Worm (Caenorhabditis elegans) whole organism, young adult: ENCODE results near the gene zipt-15.

Experiments
- B0035.1 ChIP-seq: sonication (generic microtip); optimal IDR thresholded peaks from 2 replicates; lab custom pipeline; 2016; ENCODE audit warnings: missing genetic modification characterization, mild to moderate bottlenecking, missing compliant biosample characterization, missing genotype, missing genetic modification reagents
- B0336.3 ChIP-seq: fragments of 200-800 bp; sonication (Bioruptor generic); IDR thresholded peaks from 2 replicates; pipeline ENCODE4 v1.3.6; 2022; ENCODE audit warnings: missing genetic modification characterization, missing compliant biosample characterization
- C06A6.2 ChIP-seq: fragments of 200-800 bp; sonication (Bioruptor generic); conservative IDR thresholded peaks from 2 replicates; pipeline ENCODE4 v1.3.6; 2022; ENCODE audit warnings: missing genetic modification characterization, missing compliant biosample characterization
- D2030.7 ChIP-seq: fragments of 200-800 bp; sonication (Bioruptor generic); IDR thresholded peaks from 2 replicates; pipeline ENCODE4 v1.3.6; 2022; ENCODE audit warnings: missing genetic modification reagents, missing genetic modification characterization, missing compliant biosample characterization
- F10E7.11 ChIP-seq: sonication (generic microtip); optimal IDR thresholded peaks from 2 replicates; lab custom pipeline; 2017; ENCODE audit warnings: mild to moderate bottlenecking, missing genetic modification characterization, moderate library complexity, missing compliant biosample characterization
- F23B12.7 ChIP-seq: sonication (generic microtip); optimal IDR thresholded peaks from 2 replicates; lab custom pipeline; 2017; ENCODE audit warnings: missing genetic modification characterization, mild to moderate bottlenecking, missing compliant biosample characterization, antibody characterized with exemption, moderate library complexity; ENCODE audit not compliant: insufficient read depth
- F33H1.4 ChIP-seq: fragments of 200-800 bp; sonication (Bioruptor generic); IDR thresholded peaks from 2 replicates; pipeline ENCODE4 v1.3.6; 2022; ENCODE audit warnings: missing genetic modification reagents, missing genetic modification characterization, missing compliant biosample characterization
- F37B4.10 ChIP-seq: fragments of 200-800 bp; sonication (Bioruptor generic); IDR thresholded peaks from 2 replicates; pipeline ENCODE4 v1.3.6; 2022; ENCODE audit warnings: missing genetic modification characterization, missing compliant biosample characterization
- F49E8.2 ChIP-seq: sonication (generic microtip); optimal IDR thresholded peaks from 3 replicates; lab custom pipeline; 2017; ENCODE audit warnings: missing genetic modification characterization, mild to moderate bottlenecking, missing compliant biosample characterization, antibody characterized with exemption, moderate library complexity; ENCODE audit not compliant: insufficient read depth
- F55B11.4 ChIP-seq: sonication (generic microtip); optimal IDR thresholded peaks from 2 replicates; lab custom pipeline; 2016; ENCODE audit warnings: missing compliant biosample characterization, missing genetic modification characterization, borderline replicate concordance; ENCODE audit not compliant: insufficient read depth
- F57A8.1 ChIP-seq: fragments of 200-800 bp; sonication (Bioruptor generic); optimal IDR thresholded peaks from 2 replicates; lab custom pipeline; 2018; ENCODE audit warnings: mild to moderate bottlenecking, missing genetic modification characterization, moderate library complexity, missing compliant biosample characterization
- K12H6.12 ChIP-seq: fragments of 200-800 bp; sonication (Bioruptor generic); optimal IDR thresholded peaks from 2 replicates; lab custom pipeline; 2018; ENCODE audit warnings: mild to moderate bottlenecking, missing genetic modification characterization, missing compliant biosample characterization
- T07F8.4 ChIP-seq: sonication (generic microtip); optimal IDR thresholded peaks from 2 replicates; lab custom pipeline; 2016; ENCODE audit warnings: mild to moderate bottlenecking, missing genetic modification characterization, moderate library complexity, missing compliant biosample characterization
- T26A5.8 ChIP-seq: sonication (generic microtip); optimal IDR thresholded peaks from 2 replicates; lab custom pipeline; 2016; ENCODE audit warnings: missing genetic modification characterization, missing compliant biosample characterization
- Y53G8AR.9 ChIP-seq: fragments of 200-800 bp; sonication (Bioruptor generic); conservative IDR thresholded peaks from 2 replicates; pipeline ENCODE4 v1.3.6; 2022; ENCODE audit warnings: missing genetic modification reagents, missing genetic modification characterization, missing compliant biosample characterization
- Y56A3A.18 ChIP-seq: fragments of 200-800 bp; sonication (Bioruptor generic); IDR thresholded peaks from 2 replicates; pipeline ENCODE4 v1.3.6; 2022; ENCODE audit warnings: missing genetic modification reagents, missing genetic modification characterization, missing compliant biosample characterization
- Y79H2A.3 ChIP-seq: fragments of 200-800 bp; sonication (Bioruptor generic); conservative IDR thresholded peaks from 2 replicates; pipeline ENCODE4 v1.3.6; 2022; ENCODE audit warnings: missing genetic modification reagents, missing genetic modification characterization, missing compliant biosample characterization
- Y95B8A.8 ChIP-seq: fragments of 200-800 bp; sonication (Bioruptor generic); IDR thresholded peaks from 2 replicates; pipeline ENCODE4 v1.3.6; 2022; ENCODE audit warnings: missing genetic modification reagents, missing genetic modification characterization, missing compliant biosample characterization
- ZK185.1 ChIP-seq: sonication (generic microtip); optimal IDR thresholded peaks from 2 replicates; lab custom pipeline; 2016; ENCODE audit warnings: mild to moderate bottlenecking, missing genetic modification characterization, missing compliant biosample characterization; ENCODE audit not compliant: poor library complexity, severe bottlenecking
- atf-7 ChIP-seq: sonication (generic microtip); optimal IDR thresholded peaks from 2 replicates; lab custom pipeline; 2017; ENCODE audit warnings: mild to moderate bottlenecking, missing genetic modification characterization, missing compliant biosample characterization
- athp-1 ChIP-seq: sonication (generic microtip); optimal IDR thresholded peaks from 2 replicates; lab custom pipeline; 2017; ENCODE audit warnings: mild to moderate bottlenecking, missing genetic modification characterization, missing compliant biosample characterization
- bed-2 ChIP-seq: fragments of 200-800 bp; sonication (Bioruptor generic); IDR thresholded peaks from 2 replicates; pipeline ENCODE4 v1.3.6; 2022; ENCODE audit warnings: missing genetic modification reagents, missing genetic modification characterization, missing compliant biosample characterization
- cebp-2 ChIP-seq: fragments of 200-800 bp; sonication (Bioruptor generic); IDR thresholded peaks from 2 replicates; pipeline ENCODE4 v1.3.6; 2022; ENCODE audit warnings: missing genetic modification characterization, missing compliant biosample characterization
- ceh-91 ChIP-seq: fragments of 200-800 bp; sonication (Bioruptor generic); IDR thresholded peaks from 2 replicates; pipeline ENCODE4 v1.3.6; 2022; ENCODE audit warnings: missing genetic modification reagents, missing genetic modification characterization, missing compliant biosample characterization
- chd-7 ChIP-seq: sonication (generic microtip); optimal IDR thresholded peaks from 2 replicates; lab custom pipeline; 2016; ENCODE audit warnings: mild to moderate bottlenecking, missing genetic modification characterization, moderate library complexity, missing compliant biosample characterization
- dox-1 ChIP-seq: fragments of 200-800 bp; sonication (Bioruptor generic); IDR thresholded peaks from 2 replicates; pipeline ENCODE4 v1.3.6; 2022; ENCODE audit warnings: missing genetic modification reagents, missing genetic modification characterization, missing compliant biosample characterization
- efl-1 ChIP-seq: fragments of 150-350 bp; optimal IDR thresholded peaks from 2 replicates; lab custom pipeline; 2014; ENCODE audit warnings: missing biosample characterization, missing genetic modification reagents, missing genetic modification characterization
- egl-18 ChIP-seq: fragments of 200-800 bp; sonication (Bioruptor generic); IDR thresholded peaks from 2 replicates; pipeline ENCODE4 v1.3.6; 2022; ENCODE audit warnings: missing genetic modification reagents, missing genetic modification characterization, missing compliant biosample characterization
- ekl-4 ChIP-seq: fragments of 200-800 bp; sonication (Bioruptor generic); IDR thresholded peaks from 2 replicates; pipeline ENCODE4 v1.3.6; 2022; ENCODE audit warnings: missing genetic modification reagents, missing genetic modification characterization, missing compliant biosample characterization
- fkh-3 ChIP-seq: sonication (generic microtip); optimal IDR thresholded peaks from 2 replicates; lab custom pipeline; 2016; ENCODE audit warnings: mild to moderate bottlenecking, missing genetic modification characterization, missing compliant biosample characterization
- gei-17 ChIP-seq: fragments of 200-800 bp; sonication (Bioruptor generic); optimal IDR thresholded peaks from 2 replicates; lab custom pipeline; 2018; ENCODE audit warnings: mild to moderate bottlenecking, missing genetic modification characterization, missing compliant biosample characterization
- hmg-1.2 ChIP-seq: fragments of 200-800 bp; sonication (Bioruptor generic); IDR thresholded peaks from 2 replicates; pipeline ENCODE4 v1.3.6; 2022; ENCODE audit warnings: missing genetic modification reagents, missing genetic modification characterization, missing compliant biosample characterization
- lag-1 ChIP-seq: fragments of 200-800 bp; sonication (Bioruptor generic); IDR thresholded peaks from 2 replicates; pipeline ENCODE4 v1.3.6; 2022; ENCODE audit warnings: missing genetic modification reagents, missing genetic modification characterization, missing compliant biosample characterization
- let-526 ChIP-seq: fragments of 200-800 bp; sonication (Bioruptor generic); IDR thresholded peaks from 2 replicates; pipeline ENCODE4 v1.3.6; 2022; ENCODE audit warnings: missing genetic modification reagents, missing genetic modification characterization, missing compliant biosample characterization
- lin-26 ChIP-seq: fragments of 200-800 bp; sonication (Bioruptor generic); IDR thresholded peaks from 2 replicates; pipeline ENCODE4 v1.3.6; 2022; ENCODE audit warnings: missing genetic modification reagents, missing genetic modification characterization, missing compliant biosample characterization
- lsl-1 ChIP-seq: fragments of 200-800 bp; sonication (Bioruptor generic); optimal IDR thresholded peaks from 2 replicates; lab custom pipeline; 2018; ENCODE audit warnings: mild to moderate bottlenecking, missing genetic modification characterization, moderate library complexity, missing compliant biosample characterization
- mcd-1 ChIP-seq: fragments of 200-800 bp; sonication (Bioruptor generic); IDR thresholded peaks from 2 replicates; pipeline ENCODE4 v1.3.6; 2022; ENCODE audit warnings: missing genetic modification reagents, missing genetic modification characterization, missing compliant biosample characterization
- nfya-1 ChIP-seq: sonication (generic microtip); optimal IDR thresholded peaks from 2 replicates; lab custom pipeline; 2017; ENCODE audit warnings: antibody characterized with exemption, missing compliant biosample characterization, missing genetic modification characterization, borderline replicate concordance; ENCODE audit not compliant: insufficient read depth
- nfyb-1 ChIP-seq: fragments of 200-800 bp; sonication (Bioruptor generic); IDR thresholded peaks from 2 replicates; pipeline ENCODE4 v1.3.6; 2022; ENCODE audit warnings: missing genetic modification reagents, missing genetic modification characterization, missing compliant biosample characterization
- nhr-90 ChIP-seq: sonication (generic microtip); optimal IDR thresholded peaks from 2 replicates; lab custom pipeline; 2016; ENCODE audit warnings: missing genotype, mild to moderate bottlenecking, missing genetic modification characterization, missing compliant biosample characterization
- rpc-1 ChIP-seq, 2 experiments: fragments of 150-350 bp in 1 of 2; sonication (generic microtip) in 1 of 2; optimal IDR thresholded peaks; 2 replicates each; lab custom pipeline; 2014 to 2018; ENCODE audit warnings: missing biosample characterization in 1 of 2, missing genetic modification characterization in 1 of 2, missing genetic modification reagents in 1 of 2, missing genotype in 1 of 2
- sdz-38 ChIP-seq: sonication (generic microtip); optimal IDR thresholded peaks from 2 replicates; lab custom pipeline; 2016; ENCODE audit warnings: missing genotype, missing genetic modification characterization, missing compliant biosample characterization
- sea-2 ChIP-seq: fragments of 200-800 bp; sonication (Bioruptor generic); IDR thresholded peaks from 2 replicates; pipeline ENCODE4 v1.3.6; 2022; ENCODE audit warnings: missing genetic modification characterization, missing compliant biosample characterization
- snpc-1.1 ChIP-seq: sonication (generic microtip); optimal IDR thresholded peaks from 2 replicates; lab custom pipeline; 2017; ENCODE audit warnings: missing genetic modification characterization, mild to moderate bottlenecking, missing compliant biosample characterization, antibody characterized with exemption, moderate library complexity, missing genotype, missing genetic modification reagents; ENCODE audit not compliant: insufficient read depth
- snpc-4 ChIP-seq, 5 experiments: fragments of 150-350 bp in 1 of 5; sonication (generic microtip) in 4 of 5; optimal IDR thresholded peaks; 2 replicates each; lab custom pipeline; 2014 to 2018; ENCODE audit warnings: missing genetic modification characterization in 5 of 5, missing biosample characterization in 3 of 5, antibody characterized with exemption in 2 of 5, mild to moderate bottlenecking in 2 of 5, missing compliant biosample characterization in 2 of 5, missing genotype in 2 of 5, moderate library complexity in 2 of 5, missing genetic modification reagents in 1 of 5
- sptf-2 ChIP-seq: fragments of 200-800 bp; sonication (Bioruptor generic); optimal IDR thresholded peaks from 2 replicates; lab custom pipeline; 2018; ENCODE audit warnings: mild to moderate bottlenecking, missing genetic modification characterization, missing compliant biosample characterization
- ztf-26 ChIP-seq: sonication (generic microtip); optimal IDR thresholded peaks from 2 replicates; lab custom pipeline; 2017; ENCODE audit warnings: missing genetic modification characterization, missing compliant biosample characterization
- ztf-3 ChIP-seq: fragments of 200-800 bp; sonication (Bioruptor generic); optimal IDR thresholded peaks from 2 replicates; lab custom pipeline; 2018; ENCODE audit warnings: mild to moderate bottlenecking, missing genetic modification characterization, missing compliant biosample characterization

zipt-15 gene

DNA sequence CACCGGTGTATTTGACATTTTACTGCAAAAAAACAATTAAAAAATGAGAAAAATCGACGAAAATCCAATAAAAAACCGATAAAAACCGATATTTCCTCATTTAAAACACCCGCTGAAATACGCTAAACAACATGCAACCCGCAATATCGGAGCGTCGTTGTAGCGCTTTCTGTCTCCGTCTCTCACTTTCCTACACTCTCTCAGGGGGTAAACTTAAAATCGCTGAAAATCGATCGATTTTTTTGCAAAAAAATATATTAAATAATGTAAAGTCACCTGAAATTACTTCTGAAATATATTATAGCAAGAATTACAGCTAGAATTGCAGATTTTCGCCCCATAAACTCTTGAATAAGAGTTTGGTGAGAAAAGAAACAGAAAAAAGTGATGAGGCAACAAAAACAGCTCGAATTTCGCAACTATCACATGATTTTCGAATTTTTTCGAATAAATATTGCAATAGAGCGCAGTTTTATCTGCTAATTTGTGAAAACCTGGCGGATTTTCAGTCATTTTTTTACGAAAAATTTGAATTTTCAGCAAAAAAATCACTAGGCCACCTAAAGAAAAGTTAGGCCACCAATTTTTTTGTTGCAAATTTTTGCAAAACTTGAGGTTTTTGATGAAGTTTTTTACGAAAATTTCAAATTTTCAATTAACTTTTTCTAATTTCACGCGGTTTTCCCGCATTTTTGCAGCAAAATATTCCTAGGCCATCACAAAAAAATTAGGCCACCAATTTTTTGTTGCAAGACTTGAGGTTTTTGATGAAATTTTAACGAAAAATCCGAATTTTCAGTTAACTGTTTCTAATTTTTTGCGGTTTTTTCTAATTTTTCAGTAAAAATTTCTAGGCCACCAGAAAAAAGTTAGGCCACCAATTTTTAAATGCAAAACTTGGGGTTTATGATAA is 29.9 kb upstream of the zipt-15 start, which contains the start of the genes lem-4 and Y55F3BR.11 (continued):
- TF ChIP-seq fkh-3 (no peak), athp-1 (tag; lab: Kevin White, UChicago) (no peak), bed-2 (GFP tag; lab: Robert Waterston, UW) (no peak), B0336.3 (GFP tag; lab: Robert Waterston, UW) (no peak), F37B4.10 (GFP tag; lab: Robert Waterston, UW) (no peak), mcd-1 (GFP tag; lab: Robert Waterston, UW) (peak; percentile 66), F23B12.7 (tag; lab: Kevin White, UChicago) (peak; percentile 17), Y95B8A.8 (GFP tag; lab: Robert Waterston, UW) (no peak), sea-2 (no peak), T26A5.8 (tag; lab: Kevin White, UChicago) (no peak), D2030.7 (peak; percentile 35; the same call in 1 of the 2 replicates), efl-1 (peak; percentile 33), Y79H2A.3 (GFP tag; lab: Robert Waterston, UW) (no peak), C06A6.2 (GFP tag; lab: Robert Waterston, UW) (no peak), K12H6.12 (tag; lab: Kevin White, UChicago) (no peak), ceh-91 (GFP tag; lab: Robert Waterston, UW) (no peak), nfyb-1 (no peak), egl-18 (GFP tag; lab: Robert Waterston, UW) (no peak), rpc-1 (optimal IDR thresholded peaks at IDR 0.05; lab: Kevin White, UChicago) (no peak), rpc-1 (tag; optimal IDR thresholded peaks at IDR 0.05; lab: Kevin White, UChicago) (no peak), Y53G8AR.9 (no peak), ztf-3 (GFP tag; lab: Kevin White, UChicago) (no peak), ZK185.1 (no peak), F49E8.2 (no peak), Y56A3A.18 (no peak), snpc-1.1 (no peak), nfya-1 (tag; lab: Kevin White, UChicago) (no peak), lin-26 (GFP tag; lab: Robert Waterston, UW) (no peak), chd-7 (no peak), F10E7.11 (no peak), hmg-1.2 (GFP tag; lab: Robert Waterston, UW) (peak; percentile 100), F57A8.1 (GFP tag; lab: Kevin White, UChicago) (no peak), ztf-26 (tag; lab: Kevin White, UChicago) (no peak), F55B11.4 (tag; lab: Kevin White, UChicago) (no peak), let-526 (GFP tag; lab: Robert Waterston, UW) (no peak), F33H1.4 (GFP tag; lab: Robert Waterston, UW) (peak; percentile 33; the same call in 1 of the 2 replicates), sptf-2 (GFP tag; lab: Kevin White, UChicago) (no peak)
- TF ChIP-seq, all 124 proteins: peak for 15

DNA sequence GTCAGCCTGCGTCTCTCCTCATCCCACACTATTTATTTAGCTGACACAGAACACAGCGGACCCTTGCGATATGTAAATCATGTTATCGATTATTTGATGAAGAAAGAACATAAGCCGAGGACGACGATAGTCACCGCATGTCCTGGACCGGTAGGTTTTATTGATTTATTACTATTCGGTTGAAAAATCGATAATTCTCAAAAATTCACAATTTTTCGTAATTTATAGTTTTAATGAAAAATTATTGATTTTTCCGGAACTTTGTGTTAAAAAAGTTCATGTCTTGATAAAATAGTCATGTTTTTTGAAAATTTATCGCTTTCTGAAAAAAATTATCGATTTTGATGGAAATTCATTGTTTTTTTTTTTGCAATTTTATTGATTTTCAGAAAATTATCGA is 23.5 kb upstream of the zipt-15 start:
- no peak for TF ChIP-seq ekl-4 (GFP tag; lab: Robert Waterston, UW)
- TF ChIP-seq lag-1 (GFP tag; lab: Robert Waterston, UW) = no peak
- TF ChIP-seq snpc-4 (GFP tag; optimal IDR thresholded peaks at IDR 0.05; lab: Kevin White, UChicago) = no peak
- TF ChIP-seq snpc-4 (tag; optimal IDR thresholded peaks at IDR 0.05; lab: Kevin White, UChicago) = no peak
- no peak for TF ChIP-seq K12H6.12 (tag; lab: Kevin White, UChicago)
- TF ChIP-seq gei-17 = no peak
- TF ChIP-seq sdz-38 (tag; lab: Kevin White, UChicago) = no peak
- no peak for TF ChIP-seq nhr-90 (tag; lab: Kevin White, UChicago)
- no peak for TF ChIP-seq dox-1 (GFP tag; lab: Robert Waterston, UW)
- no peak for TF ChIP-seq B0035.1 (tag; lab: Kevin White, UChicago)
- no peak for TF ChIP-seq T07F8.4 (tag; lab: Kevin White, UChicago)
- TF ChIP-seq atf-7 = no peak
- no peak for TF ChIP-seq lsl-1 (GFP tag; lab: Kevin White, UChicago)
- no peak for TF ChIP-seq cebp-2 (GFP tag; lab: Robert Waterston, UW)
